Worm (Caenorhabditis elegans) whole organism, young adult: ENCODE measurements around the gene abhd-14.

Source experiments
- F57A8.1 ChIP-seq: fragments of 200-800 bp; sonication (Bioruptor generic); optimal IDR thresholded peaks from 2 replicates; lab custom pipeline; 2018; ENCODE audit warnings: mild to moderate bottlenecking, missing genetic modification characterization, moderate library complexity, missing compliant biosample characterization
- efl-1 ChIP-seq: fragments of 150-350 bp; optimal IDR thresholded peaks from 2 replicates; lab custom pipeline; 2014; ENCODE audit warnings: missing biosample characterization, missing genetic modification reagents, missing genetic modification characterization
- egl-18 ChIP-seq: fragments of 200-800 bp; sonication (Bioruptor generic); IDR thresholded peaks from 2 replicates; pipeline ENCODE4 v1.3.6; 2022; ENCODE audit warnings: missing genetic modification reagents, missing genetic modification characterization, missing compliant biosample characterization
- rcor-1 ChIP-seq: fragments of 200-800 bp; sonication (Bioruptor generic); IDR thresholded peaks from 2 replicates; pipeline ENCODE4 v1.3.6; 2022; ENCODE audit warnings: missing genetic modification reagents, missing genetic modification characterization, missing compliant biosample characterization
- tbx-9 ChIP-seq: sonication (generic microtip); optimal IDR thresholded peaks from 2 replicates; lab custom pipeline; 2016; ENCODE audit warnings: borderline replicate concordance, missing genetic modification characterization, inconsistent platforms, missing compliant biosample characterization

DNA sequence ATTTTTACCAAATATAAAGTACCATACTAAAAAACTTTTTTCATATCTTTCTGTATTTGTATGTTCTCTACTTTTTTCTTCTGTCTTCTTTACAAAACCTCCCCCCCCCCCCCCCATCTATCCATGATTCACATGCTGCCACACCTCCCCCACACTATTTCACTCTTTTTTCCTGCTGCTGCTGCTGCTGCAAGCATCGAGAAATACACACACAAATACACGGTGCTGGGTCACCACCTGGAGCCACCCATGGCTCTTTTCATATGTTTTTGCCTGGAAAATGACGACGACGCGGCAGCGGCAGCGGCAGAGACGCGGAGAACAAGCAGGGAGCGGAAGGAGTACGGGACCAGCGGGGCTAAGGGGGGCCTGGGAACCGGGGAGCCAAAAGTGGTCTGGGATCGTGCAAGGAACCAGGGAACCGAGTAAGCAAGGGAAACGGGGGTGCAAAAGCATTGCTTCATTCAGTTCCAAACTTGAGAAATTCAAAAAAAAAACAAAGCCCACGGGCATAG, 38.9 kb upstream of the abhd-14 start:
- no peak for TF ChIP-seq efl-1
- TF ChIP-seq tbx-9 = no peak
- no peak for TF ChIP-seq F57A8.1
- no peak for TF ChIP-seq rcor-1 (GFP tag; lab: Robert Waterston, UW)
- TF ChIP-seq egl-18 (GFP tag; lab: Robert Waterston, UW) = no peak
